Worm (Caenorhabditis elegans) whole organism, L1 larva: ENCODE results near the gene F41G3.6.

Experiments
- ama-1 ChIP-seq: fragments of 150-350 bp; optimal IDR thresholded peaks from 2 replicates; lab custom pipeline; 2014
- lin-15B ChIP-seq: fragments of 150-350 bp; sonication (generic microtip); optimal IDR thresholded peaks from 3 replicates; lab custom pipeline; 2014; ENCODE audit warnings: missing biosample characterization, missing genetic modification characterization
- snpc-4 ChIP-seq: fragments of 150-350 bp; optimal IDR thresholded peaks from 2 replicates; lab custom pipeline; 2014; ENCODE audit warnings: missing biosample characterization, missing genetic modification characterization

DNA sequence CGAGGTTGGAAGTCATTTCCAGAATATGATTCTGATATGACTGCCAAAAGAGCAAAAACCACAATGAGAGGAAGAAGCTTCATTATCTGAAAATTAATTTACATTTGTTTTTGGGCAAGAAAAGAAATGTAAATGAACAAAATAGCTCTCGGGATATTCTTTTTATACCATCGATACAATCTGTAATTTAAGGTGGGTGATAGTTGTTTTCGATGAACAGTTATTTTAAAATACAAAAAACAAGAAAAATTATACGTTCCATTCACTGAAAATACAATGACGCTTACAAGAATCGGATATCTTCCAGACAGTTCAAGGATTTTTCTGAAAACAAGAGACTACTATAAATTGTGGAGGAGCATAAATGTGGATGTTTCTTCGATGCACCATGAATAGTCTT, 1.9 kb downstream of the F41G3.6 start, which contains the start of gene ins-15:
- TF ChIP-seq ama-1 (lab: Kevin White, UChicago) (no peak), lin-15B (tag; lab: Kevin White, UChicago) (no peak), snpc-4 (tag; lab: Kevin White, UChicago) (no peak)
